Worm (Caenorhabditis elegans) whole organism, L1 larva: ENCODE results near the gene abf-6.

Source experiments
- ama-1 ChIP-seq: fragments of 150-350 bp; optimal IDR thresholded peaks from 2 replicates; lab custom pipeline; 2014
- dsc-1 ChIP-seq: sonication (generic microtip); optimal IDR thresholded peaks from 2 replicates; lab custom pipeline; 2016; ENCODE audit warnings: mild to moderate bottlenecking, missing genetic modification characterization, missing compliant biosample characterization
- mdl-1 ChIP-seq, 2 experiments: fragments of 150-350 bp; optimal IDR thresholded peaks; 2 replicates each; lab custom pipeline; 2014 to 2017; ENCODE audit warnings: missing biosample characterization in 2 of 2, missing genetic modification characterization in 2 of 2, inconsistent platforms in 1 of 2
- mep-1 ChIP-seq: fragments of 150-350 bp; optimal IDR thresholded peaks from 2 replicates; lab custom pipeline; 2014; ENCODE audit warnings: missing biosample characterization, missing genetic modification characterization
- rnt-1 ChIP-seq: sonication (generic microtip); optimal IDR thresholded peaks from 2 replicates; lab custom pipeline; 2016; ENCODE audit warnings: mild to moderate bottlenecking, missing genetic modification characterization, moderate library complexity, missing compliant biosample characterization
- skn-1 ChIP-seq: fragments of 150-350 bp; optimal IDR thresholded peaks from 2 replicates; lab custom pipeline; 2014; ENCODE audit warnings: missing biosample characterization, missing genetic modification characterization
- sox-4 ChIP-seq: sonication (generic microtip); optimal IDR thresholded peaks from 2 replicates; lab custom pipeline; 2016; ENCODE audit warnings: missing genetic modification characterization, missing compliant biosample characterization

- TF ChIP-seq mdl-1 (tag; optimal IDR thresholded peaks at IDR 0.05; lab: Kevin White, UChicago): no peak
- TF ChIP-seq sox-4 (tag; lab: Kevin White, UChicago): no peak
- no peak for TF ChIP-seq dsc-1 (tag; lab: Kevin White, UChicago)
- no peak for TF ChIP-seq mep-1 (tag; lab: Kevin White, UChicago)
- no peak for TF ChIP-seq ama-1
- no peak for TF ChIP-seq rnt-1 (tag; lab: Kevin White, UChicago)
- TF ChIP-seq skn-1 (tag; lab: Kevin White, UChicago): no peak
Observed at ce11 chrX:12818768-12819167, 24.9 kb downstream of the abf-6 start.
